Worm (Caenorhabditis elegans): ENCODE data around the gene tbx-38.

DNA sequence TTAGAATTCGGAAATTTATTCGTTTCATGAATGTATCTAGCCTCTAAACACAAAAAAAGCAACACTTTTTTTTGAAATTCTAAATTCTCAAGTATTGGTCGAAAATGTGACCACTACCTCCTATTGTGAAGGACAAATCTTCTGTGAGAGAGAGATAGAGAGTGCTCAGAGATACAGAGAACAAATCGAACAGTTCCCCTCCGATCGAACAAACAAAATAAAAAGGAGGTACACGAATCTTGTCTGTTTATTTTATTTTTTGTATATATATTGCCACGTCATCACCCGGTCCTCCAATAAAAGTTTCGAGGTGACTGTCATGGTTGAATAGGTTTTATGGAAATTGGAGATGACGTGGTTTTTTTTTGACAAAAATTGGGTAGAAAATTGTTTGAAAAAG, 45.0 kb downstream of the tbx-38 start:
- TF ChIP-seq dpl-1 (GFP tag; optimal IDR thresholded peaks at IDR 0.05), result no peak
- no peak for TF ChIP-seq fkh-10 (GFP tag; optimal IDR thresholded peaks at IDR 0.05)
- no peak for TF ChIP-seq nhr-19 (GFP tag; conservative IDR thresholded peaks at IDR 0.05)
